Fruit fly (Drosophila melanogaster) whole organism: ENCODE results near the gene CG32225.

Experiments
- CG8478 ChIP-seq: fragments of >200 bp; optimal IDR thresholded peaks from 2 replicates; lab custom pipeline; 2018; ENCODE audit warnings: inconsistent platforms
- Dll ChIP-seq: fragments of >200 bp; optimal IDR thresholded peaks from 2 replicates; lab custom pipeline; 2017
- EcR ChIP-seq, 2 experiments: fragments of >200 bp; optimal IDR thresholded peaks; 2 replicates each; lab custom pipeline; 2017; ENCODE audit warnings: missing biosample characterization in 2 of 2, missing genetic modification characterization in 2 of 2, missing genetic modification reagents in 2 of 2
- pan ChIP-seq: fragments of >200 bp; optimal IDR thresholded peaks from 2 replicates; lab custom pipeline; 2017
- psq ChIP-seq: fragments of >200 bp; optimal IDR thresholded peaks from 2 replicates; lab custom pipeline; 2017
- usp ChIP-seq: fragments of >200 bp; optimal IDR thresholded peaks from 2 replicates; lab custom pipeline; 2017; ENCODE audit warnings: missing biosample characterization, missing genetic modification characterization, mixed read lengths

DNA sequence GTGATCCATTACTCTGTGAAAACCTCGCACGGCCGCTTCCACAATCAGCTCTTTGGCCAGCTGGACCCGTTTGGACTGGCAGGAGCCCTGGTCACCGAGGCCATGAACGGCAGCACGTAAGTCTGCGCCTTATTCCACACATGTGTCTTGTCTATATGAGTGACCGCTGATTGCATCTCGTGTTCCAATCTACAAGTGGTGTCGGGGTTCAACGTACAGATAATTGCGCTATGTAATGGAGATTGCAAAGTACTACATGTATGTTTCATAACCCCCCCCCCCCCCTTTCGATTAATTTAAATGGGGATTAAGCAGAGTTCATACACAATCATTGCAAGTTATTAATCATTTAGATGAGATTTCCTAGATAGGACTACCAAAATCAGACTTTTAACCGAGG, 48.8 kb upstream of the CG32225 start:
- TF ChIP-seq psq (lab: Kevin White, UChicago) = no peak
- no peak for TF ChIP-seq CG8478 (lab: Kevin White, UChicago)
- no peak for TF ChIP-seq usp (GFP tag; lab: Kevin White, UChicago)
- TF ChIP-seq pan (lab: Kevin White, UChicago) = no peak
- TF ChIP-seq EcR (GFP tag; optimal IDR thresholded peaks at IDR 0.05; lab: Kevin White, UChicago) = no peak
- no peak for TF ChIP-seq Dll (lab: Kevin White, UChicago)
